Fruit fly (Drosophila melanogaster) whole organism, embryonic: Measurements from ENCODE around the gene iav.

Experiments used
- CG10654 ChIP-seq: fragments of 200-800 bp; sonication (Bioruptor generic); optimal IDR thresholded peaks from 2 replicates; lab custom pipeline; 2016; ENCODE audit warnings: missing biosample characterization, missing genetic modification characterization
- CG10959 ChIP-seq: fragments of 200-800 bp; sonication (Bioruptor generic); IDR thresholded peaks from 2 replicates; pipeline ENCODE4 v1.3.6; 2022; ENCODE audit warnings: missing biosample characterization, missing genetic modification characterization
- CG11504 ChIP-seq: fragments of 200-800 bp; sonication (Bioruptor generic); optimal IDR thresholded peaks from 3 replicates; lab custom pipeline; 2019; ENCODE audit warnings: missing biosample characterization, mild to moderate bottlenecking, missing genetic modification characterization, moderate library complexity
- CG11695 ChIP-seq: fragments of 200-800 bp; sonication (Bioruptor generic); IDR thresholded peaks from 3 replicates; pipeline ENCODE4 v1.3.6; 2022; ENCODE audit warnings: missing biosample characterization, missing genetic modification characterization
- CG12659 ChIP-seq: fragments of 200-800 bp; sonication (Bioruptor generic); optimal IDR thresholded peaks from 3 replicates; lab custom pipeline; 2017; ENCODE audit warnings: mild to moderate bottlenecking, missing biosample characterization, missing genetic modification reagents, missing genetic modification characterization
- CG13775 ChIP-seq: fragments of 200-800 bp; sonication (Bioruptor generic); optimal IDR thresholded peaks from 3 replicates; lab custom pipeline; 2017; ENCODE audit warnings: missing biosample characterization, mild to moderate bottlenecking, missing genetic modification characterization
- CG14014 ChIP-seq: fragments of 200-800 bp; sonication (Bioruptor generic); IDR thresholded peaks from 2 replicates; pipeline ENCODE4 v1.3.6; 2022; ENCODE audit warnings: missing biosample characterization, missing genetic modification characterization
- CG14710 ChIP-seq: fragments of 200-800 bp; sonication (Bioruptor generic); optimal IDR thresholded peaks from 3 replicates; lab custom pipeline; 2019; ENCODE audit warnings: missing biosample characterization, mild to moderate bottlenecking, missing genetic modification characterization, moderate library complexity
- CG1529 ChIP-seq: fragments of 200-800 bp; sonication (Bioruptor generic); optimal IDR thresholded peaks from 3 replicates; lab custom pipeline; 2018; ENCODE audit warnings: missing biosample characterization, missing genetic modification characterization
- CG15514 ChIP-seq: fragments of 200-800 bp; sonication (Bioruptor generic); optimal IDR thresholded peaks from 3 replicates; lab custom pipeline; 2017; ENCODE audit warnings: missing biosample characterization, missing genetic modification characterization, mild to moderate bottlenecking, moderate library complexity, missing genetic modification reagents
- CG16779 ChIP-seq: fragments of 200-800 bp; sonication (Bioruptor generic); IDR thresholded peaks from 2 replicates; pipeline ENCODE4 v1.3.6; 2022; ENCODE audit warnings: missing biosample characterization, missing genetic modification characterization
- CG17361 ChIP-seq: fragments of 200-800 bp; sonication (Bioruptor generic); IDR thresholded peaks from 3 replicates; pipeline ENCODE4 v1.3.6; 2022; ENCODE audit warnings: missing biosample characterization, missing genetic modification characterization
- CG2678 ChIP-seq: fragments of 200-800 bp; sonication (Bioruptor generic); optimal IDR thresholded peaks from 3 replicates; lab custom pipeline; 2019; ENCODE audit warnings: missing biosample characterization, mild to moderate bottlenecking, missing genetic modification characterization, moderate library complexity
- CG30431 ChIP-seq: fragments of 200-800 bp; sonication (Bioruptor generic); optimal IDR thresholded peaks from 2 replicates; lab custom pipeline; 2017; ENCODE audit warnings: missing biosample characterization, missing genetic modification characterization
- CG3281 ChIP-seq: fragments of 200-800 bp; sonication (Bioruptor generic); optimal IDR thresholded peaks from 3 replicates; lab custom pipeline; 2017; ENCODE audit warnings: missing biosample characterization, mild to moderate bottlenecking, missing genetic modification characterization
- CG34422 ChIP-seq: fragments of 200-800 bp; sonication (Bioruptor generic); IDR thresholded peaks from 3 replicates; pipeline ENCODE4 v1.3.6; 2022; ENCODE audit warnings: missing biosample characterization, missing genetic modification characterization
- CG3847 ChIP-seq: fragments of 200-800 bp; sonication (Bioruptor generic); IDR thresholded peaks from 2 replicates; pipeline ENCODE4 v1.3.6; 2022; ENCODE audit warnings: missing biosample characterization, missing genetic modification characterization
- CG4282 ChIP-seq: fragments of 200-800 bp; sonication (Bioruptor generic); optimal IDR thresholded peaks from 2 replicates; lab custom pipeline; 2016; ENCODE audit warnings: missing biosample characterization, missing genetic modification characterization
- CG4820 ChIP-seq: fragments of 200-800 bp; sonication (Bioruptor generic); optimal IDR thresholded peaks from 3 replicates; lab custom pipeline; 2016; ENCODE audit warnings: missing biosample characterization, missing genetic modification characterization
- CG5245 ChIP-seq: fragments of 200-800 bp; sonication (Bioruptor generic); optimal IDR thresholded peaks from 3 replicates; lab custom pipeline; 2016; ENCODE audit warnings: missing biosample characterization, missing genetic modification characterization
- CG6175 ChIP-seq: fragments of 200-800 bp; sonication (Bioruptor generic); IDR thresholded peaks from 3 replicates; pipeline ENCODE4 v1.3.6; 2022; ENCODE audit warnings: missing biosample characterization, missing genetic modification characterization
- Dek ChIP-seq: fragments of 200-800 bp; sonication (Bioruptor generic); optimal IDR thresholded peaks from 3 replicates; lab custom pipeline; 2019; ENCODE audit warnings: missing biosample characterization, mild to moderate bottlenecking, missing genetic modification characterization, moderate library complexity
- Dip2 ChIP-seq: fragments of 200-800 bp; sonication (Bioruptor generic); IDR thresholded peaks from 2 replicates; pipeline ENCODE4 v1.3.6; 2022; ENCODE audit warnings: missing biosample characterization, missing genetic modification characterization
- Dll ChIP-seq: fragments of 200-800 bp; sonication (Bioruptor generic); IDR thresholded peaks from 4 replicates; pipeline ENCODE4 v1.3.6; 2022; ENCODE audit warnings: missing biosample characterization, missing genetic modification characterization; ENCODE audit not compliant: partially characterized antibody
- Ets97D ChIP-seq: fragments of 200-800 bp; sonication (Bioruptor generic); optimal IDR thresholded peaks from 3 replicates; lab custom pipeline; 2016; ENCODE audit warnings: missing biosample characterization, missing genetic modification characterization
- Fer3 ChIP-seq: fragments of 200-800 bp; sonication (Bioruptor generic); optimal IDR thresholded peaks from 2 replicates; lab custom pipeline; 2018; ENCODE audit warnings: missing biosample characterization, mild to moderate bottlenecking, missing genetic modification characterization, moderate library complexity
- H2.0 ChIP-seq: fragments of 200-800 bp; sonication (Bioruptor generic); IDR thresholded peaks from 2 replicates; pipeline ENCODE4 v1.3.6; 2022; ENCODE audit warnings: missing biosample characterization, missing genetic modification characterization
- Hey ChIP-seq: fragments of 200-800 bp; sonication (Bioruptor generic); optimal IDR thresholded peaks from 3 replicates; lab custom pipeline; 2018; ENCODE audit warnings: missing biosample characterization, mild to moderate bottlenecking, missing genetic modification characterization
- Hsf ChIP-seq: fragments of 200-800 bp; sonication (Bioruptor generic); optimal IDR thresholded peaks from 3 replicates; lab custom pipeline; 2016; ENCODE audit warnings: missing biosample characterization, missing genetic modification characterization
- Kr ChIP-seq: fragments of 200-800 bp; sonication (Bioruptor generic); optimal IDR thresholded peaks from 2 replicates; lab custom pipeline; 2017; ENCODE audit warnings: missing biosample characterization, mild to moderate bottlenecking, missing genetic modification characterization
- MESR4 ChIP-seq: fragments of 200-800 bp; sonication (Bioruptor generic); optimal IDR thresholded peaks from 2 replicates; lab custom pipeline; 2018; ENCODE audit warnings: missing biosample characterization, mild to moderate bottlenecking, missing genetic modification characterization, moderate library complexity
- Myb ChIP-seq: fragments of 200-800 bp; sonication (Bioruptor generic); optimal IDR thresholded peaks from 2 replicates; lab custom pipeline; 2016; ENCODE audit warnings: missing biosample characterization, missing genetic modification characterization
- Ptx1 ChIP-seq: fragments of 200-800 bp; sonication (Bioruptor generic); IDR thresholded peaks from 2 replicates; pipeline ENCODE4 v1.3.6; 2022; ENCODE audit warnings: missing biosample characterization, missing genetic modification characterization
- btn ChIP-seq: fragments of 200-800 bp; sonication (Bioruptor generic); optimal IDR thresholded peaks from 2 replicates; lab custom pipeline; 2016; ENCODE audit warnings: missing biosample characterization, missing genetic modification characterization
- chinmo ChIP-seq: fragments of 200-800 bp; sonication (Bioruptor generic); IDR thresholded peaks from 4 replicates; pipeline ENCODE4 v1.3.6; 2022; ENCODE audit warnings: missing biosample characterization, missing genetic modification characterization; ENCODE audit not compliant: partially characterized antibody
- emc ChIP-seq: fragments of 200-800 bp; sonication (Bioruptor generic); optimal IDR thresholded peaks from 2 replicates; lab custom pipeline; 2016; ENCODE audit warnings: missing biosample characterization, missing genetic modification characterization
- ems ChIP-seq: fragments of 200-800 bp; sonication (Bioruptor generic); optimal IDR thresholded peaks from 3 replicates; lab custom pipeline; 2016; ENCODE audit warnings: missing biosample characterization, missing genetic modification characterization
- hkb ChIP-seq, 2 experiments: fragments of 200-800 bp in 1 of 2; fragments of >200 bp in 1 of 2; sonication (Bioruptor generic) in 1 of 2; IDR thresholded peaks in 1 of 2; optimal IDR thresholded peaks in 1 of 2; 2 replicates each; pipeline versions ENCODE4 v1.3.6 to Lab custom; 2017 to 2022; ENCODE audit warnings: missing biosample characterization in 1 of 2, missing genetic modification characterization in 1 of 2
- hth ChIP-seq: fragments of >200 bp; optimal IDR thresholded peaks from 2 replicates; lab custom pipeline; 2017; ENCODE audit warnings: inconsistent platforms
- mirr ChIP-seq: fragments of 200-800 bp; sonication (Bioruptor generic); optimal IDR thresholded peaks from 3 replicates; lab custom pipeline; 2018; ENCODE audit warnings: missing biosample characterization, mild to moderate bottlenecking, missing genetic modification characterization
- nmo ChIP-seq: fragments of 200-800 bp; sonication (Bioruptor generic); optimal IDR thresholded peaks from 2 replicates; lab custom pipeline; 2018; ENCODE audit warnings: missing biosample characterization, mild to moderate bottlenecking, missing genetic modification characterization, moderate library complexity
- pfk ChIP-seq: fragments of 200-800 bp; sonication (Bioruptor generic); optimal IDR thresholded peaks from 2 replicates; lab custom pipeline; 2018; ENCODE audit warnings: missing biosample characterization, mild to moderate bottlenecking, missing genetic modification characterization, moderate library complexity
- sd ChIP-seq: fragments of 200-800 bp; sonication (Bioruptor generic); optimal IDR thresholded peaks from 3 replicates; lab custom pipeline; 2018; ENCODE audit warnings: missing biosample characterization, mild to moderate bottlenecking, missing genetic modification characterization, moderate library complexity
- sens ChIP-seq: fragments of 200-800 bp; sonication (Bioruptor generic); peaks from one replicate; lab custom pipeline; 2016; ENCODE audit warnings: missing biosample characterization, missing genetic modification characterization
- slou ChIP-seq: fragments of 200-800 bp; sonication (Bioruptor generic); optimal IDR thresholded peaks from 3 replicates; lab custom pipeline; 2016; ENCODE audit warnings: missing biosample characterization, missing genetic modification characterization
- sna ChIP-seq: fragments of 200-800 bp; sonication (Bioruptor generic); IDR thresholded peaks from 2 replicates; pipeline ENCODE4 v1.3.6; 2022; ENCODE audit warnings: missing biosample characterization, missing genetic modification characterization; ENCODE audit not compliant: partially characterized antibody
- stwl ChIP-seq: fragments of 200-800 bp; sonication (Bioruptor generic); optimal IDR thresholded peaks from 3 replicates; lab custom pipeline; 2018; ENCODE audit warnings: missing biosample characterization, mild to moderate bottlenecking, missing genetic modification characterization, moderate library complexity
- tap ChIP-seq: fragments of 200-800 bp; optimal IDR thresholded peaks from 3 replicates; lab custom pipeline; 2019; ENCODE audit warnings: missing biosample characterization, mild to moderate bottlenecking, missing genetic modification characterization, moderate library complexity

The iav gene

DNA sequence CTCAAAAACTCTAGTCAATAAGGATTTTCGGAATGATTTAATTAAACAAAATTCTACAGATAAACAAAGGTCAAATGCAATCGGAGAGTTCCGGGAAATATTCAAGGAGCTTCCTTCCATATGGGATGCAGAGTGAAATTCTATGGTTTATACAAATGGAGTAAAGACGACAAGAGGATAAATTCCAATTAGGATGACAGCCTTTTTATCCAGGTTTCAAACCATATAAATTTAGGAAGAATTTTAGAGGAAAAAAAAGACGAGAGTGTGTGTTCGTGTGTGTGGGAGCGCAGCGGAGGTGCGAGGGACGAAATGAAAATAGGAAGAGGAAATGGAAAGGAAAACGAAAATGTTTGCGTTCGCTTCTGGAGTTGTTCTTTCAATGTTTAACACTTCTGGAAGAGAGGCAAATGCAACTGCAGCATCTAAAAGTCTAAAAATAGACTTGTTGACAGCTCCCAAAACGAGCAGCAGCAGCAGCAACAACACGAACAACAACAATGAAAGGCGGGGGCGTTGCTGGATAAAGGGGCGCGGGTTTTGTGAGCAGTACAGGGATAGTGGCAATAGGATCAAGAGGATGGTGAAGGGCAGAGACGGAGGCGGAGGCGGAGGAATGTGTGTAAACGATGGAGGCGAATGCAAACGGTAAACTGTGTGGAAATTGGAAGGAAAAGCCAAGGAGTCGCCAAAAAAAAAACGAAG, 11.2 kb upstream of the iav start (continued):
- TF ChIP-seq Dip2 (GFP tag; lab: Robert Waterston, UW) (no peak), CG17361 (GFP tag; lab: Robert Waterston, UW) (no peak), CG12659 (no peak), ems (GFP tag; lab: Kevin White, UChicago) (no peak), CG3281 (GFP tag; lab: Kevin White, UChicago) (no peak), stwl (tag; lab: Kevin White, UChicago) (peak; percentile 7), CG3847 (GFP tag; lab: Robert Waterston, UW) (no peak)

DNA sequence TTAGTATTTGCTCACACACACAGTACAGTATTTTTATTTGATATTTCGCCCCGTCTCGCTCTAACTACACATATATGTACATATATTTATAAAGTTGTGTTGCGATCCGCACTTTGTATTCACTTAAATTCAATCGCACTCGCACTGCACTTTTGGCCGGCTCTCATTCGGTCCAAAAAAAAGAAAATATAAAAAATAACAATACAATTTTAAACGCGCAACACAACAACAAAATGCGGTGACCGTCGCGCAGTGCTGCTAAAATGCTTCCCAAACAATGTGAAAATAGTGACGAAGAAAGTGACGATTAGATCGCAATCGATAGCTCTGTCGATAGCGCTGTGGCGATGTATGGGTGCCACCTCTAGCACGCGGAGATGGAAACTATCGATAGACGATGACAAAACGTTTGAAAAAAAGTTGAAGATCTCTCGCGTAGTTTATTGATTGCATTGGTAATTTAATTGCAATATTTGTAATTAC, 10.4 kb upstream of the iav start, which contains the start of the genes C3G and pod1:
Gene C3G (minus strand): TSS at position 282 of the 483 bp plus-strand sequence.
Gene pod1 (plus strand): TSS at position 373 of the 483 bp plus-strand sequence.
- TF ChIP-seq hth (no peak), Kr (no peak), CG30431 (no peak), CG14014 (GFP tag; lab: Robert Waterston, UW) (no peak), MESR4 (GFP tag; lab: Kevin White, UChicago) (peak; percentile 68), hkb (optimal IDR thresholded peaks at IDR 0.05; lab: Kevin White, UChicago) (no peak), hkb (GFP tag; IDR thresholded peaks at IDR 0.05; lab: Robert Waterston, UW) (no peak), Dek (no peak), ems (GFP tag; lab: Kevin White, UChicago) (peak; percentile 21), CG34422 (GFP tag; lab: Robert Waterston, UW) (no peak), btn (GFP tag; lab: Kevin White, UChicago) (no peak), CG16779 (GFP tag; lab: Robert Waterston, UW) (no peak), mirr (GFP tag; lab: Kevin White, UChicago) (peak; percentile 15), CG4820 (GFP tag; lab: Kevin White, UChicago) (no peak), slou (GFP tag; lab: Kevin White, UChicago) (peak; percentile 22), H2.0 (GFP tag; lab: Robert Waterston, UW) (no peak), CG4282 (GFP tag; lab: Kevin White, UChicago) (no peak), sna (GFP tag; lab: Robert Waterston, UW) (peak; percentile 90), CG5245 (GFP tag; lab: Kevin White, UChicago) (no peak), CG10654 (no peak), CG11695 (GFP tag; lab: Robert Waterston, UW) (no peak), Ptx1 (GFP tag; lab: Robert Waterston, UW) (peak; percentile 18; the same call in 1 of the 2 replicates), Fer3 (no peak), CG11504 (tag; lab: Kevin White, UChicago) (peak; percentile 30), tap (tag; lab: Kevin White, UChicago) (no peak), Hey (no peak), chinmo (peak; percentile 98), CG6175 (GFP tag; lab: Robert Waterston, UW) (no peak), CG15514 (peak; percentile 67), emc (GFP tag; lab: Kevin White, UChicago) (no peak), CG2678 (tag; lab: Kevin White, UChicago) (peak; percentile 18), Hsf (GFP tag; lab: Kevin White, UChicago) (peak; percentile 43), CG1529 (GFP tag; lab: Kevin White, UChicago) (no peak), Myb (peak; percentile 65), Dll (peak; percentile 94), sens (GFP tag; lab: Kevin White, UChicago) (peak; percentile 88), CG10959 (GFP tag; lab: Robert Waterston, UW) (no peak), nmo (peak; percentile 60), CG13775 (GFP tag; lab: Kevin White, UChicago) (no peak), sd (tag; lab: Kevin White, UChicago) (peak; percentile 58), pfk (GFP tag; lab: Kevin White, UChicago) (no peak), Ets97D (GFP tag; lab: Kevin White, UChicago) (peak; percentile 85), CG14710 (peak; percentile 55)
